Worm (Caenorhabditis elegans): ENCODE data around the gene exos-1.

- TF ChIP-seq flt-1 (GFP tag; IDR thresholded peaks at IDR 0.05), result no peak
- no peak for TF ChIP-seq ref-1 (GFP tag; conservative IDR thresholded peaks at IDR 0.05)
- no peak for TF ChIP-seq cog-1 (tag; optimal IDR thresholded peaks at IDR 0.05)
- no peak for TF ChIP-seq ztf-23 (GFP tag; IDR thresholded peaks at IDR 0.05)
- no peak for TF ChIP-seq tab-1 (GFP tag; IDR thresholded peaks at IDR 0.05)
- TF ChIP-seq med-1 (GFP tag; optimal IDR thresholded peaks at IDR 0.05; ENCODE audit: insufficient read depth), result no peak
- no peak for TF ChIP-seq ztf-29 (GFP tag; IDR thresholded peaks at IDR 0.05)
- TF ChIP-seq klf-2 (GFP tag; conservative IDR thresholded peaks at IDR 0.05), result no peak
- TF ChIP-seq T22C8.4 (GFP tag; IDR thresholded peaks at IDR 0.05), result no peak
These were observed 25.7 kb upstream of the exos-1 start, which contains the start of gene col-92 for ce11 chrIII:10983153-10983552.
